Comparison of ENCODE assay signal across 1 fruit fly cellular context in genomic region chr3L:10822364-10823231, dm6.
TF ChIP-seq lines count a peak whose summit lies in the region.

No protein-coding gene starts in this region.

TF ChIP-seq in whole organism, embryonic, 481 proteins besides CTCF, POLR2A, EP300 and RAD21 (continued from another document and continues in another):
- TF ChIP-seq CG43689 (GFP tag; IDR thresholded peaks at IDR 0.05; lab: Robert Waterston, UW) (peak; percentile 37; the same call in 1 of the 2 replicates), so (GFP tag; IDR thresholded peaks at IDR 0.05; lab: Robert Waterston, UW) (0 out of 3 replicates have a peak, but pooled peaks have one; percentile 40), Stat92E (GFP tag; optimal IDR thresholded peaks at IDR 0.05; lab: Kevin White, UChicago) (no peak), Gug (GFP tag; IDR thresholded peaks at IDR 0.05; lab: Robert Waterston, UW) (peak; percentile 63), Dip3 (GFP tag; optimal IDR thresholded peaks at IDR 0.05; lab: Kevin White, UChicago) (peak; percentile 38), CG17912 (GFP tag; optimal IDR thresholded peaks at IDR 0.05; lab: Kevin White, UChicago) (no peak), sisA (GFP tag; IDR thresholded peaks at IDR 0.05; lab: Robert Waterston, UW) (peak; percentile 64), gsb-n (tag; optimal IDR thresholded peaks at IDR 0.05; lab: Kevin White, UChicago) (peak; percentile 48), CG30403 (GFP tag; optimal IDR thresholded peaks at IDR 0.05; lab: Kevin White, UChicago) (peak; percentile 67), Spps (tag; optimal IDR thresholded peaks at IDR 0.05; lab: Kevin White, UChicago) (peak; percentile 12), Hey (tag; optimal IDR thresholded peaks at IDR 0.05; lab: Kevin White, UChicago) (no peak), sd (tag; optimal IDR thresholded peaks at IDR 0.05; lab: Kevin White, UChicago) (peak; percentile 89), pfk (GFP tag; optimal IDR thresholded peaks at IDR 0.05; lab: Kevin White, UChicago) (no peak), CG9437 (GFP tag; optimal IDR thresholded peaks at IDR 0.05; lab: Kevin White, UChicago) (peak; percentile 46), dati (GFP tag; IDR thresholded peaks at IDR 0.05; lab: Robert Waterston, UW) (peak; percentile 18; the same call in 1 of the 2 replicates), Drgx (GFP tag; IDR thresholded peaks at IDR 0.05; lab: Robert Waterston, UW) (no peak), hb (GFP tag; IDR thresholded peaks at IDR 0.05; lab: Robert Waterston, UW; ENCODE audit: partially characterized antibody) (no peak), Hr39 (optimal IDR thresholded peaks at IDR 0.05; lab: Kevin White, UChicago) (no peak), HLH3B (GFP tag; IDR thresholded peaks at IDR 0.05; lab: Robert Waterston, UW) (peak; percentile 83), CG11456 (GFP tag; IDR thresholded peaks at IDR 0.05; lab: Robert Waterston, UW) (peak; percentile 74), NC2α (GFP tag; optimal IDR thresholded peaks at IDR 0.05; lab: Kevin White, UChicago) (no peak), mam (GFP tag; optimal IDR thresholded peaks at IDR 0.05; lab: Kevin White, UChicago) (peak; percentile 42), CG1832 (GFP tag; optimal IDR thresholded peaks at IDR 0.05; lab: Kevin White, UChicago) (no peak), mirr (GFP tag; optimal IDR thresholded peaks at IDR 0.05; lab: Kevin White, UChicago) (peak; percentile 59), ato (GFP tag; IDR thresholded peaks at IDR 0.05; lab: Robert Waterston, UW; ENCODE audit: partially characterized antibody) (no peak), CG14710 (tag; optimal IDR thresholded peaks at IDR 0.05; lab: Kevin White, UChicago) (peak; percentile 47), wdn (GFP tag; IDR thresholded peaks at IDR 0.05; lab: Robert Waterston, UW) (peak; percentile 62), Hr3 (GFP tag; optimal IDR thresholded peaks at IDR 0.05; lab: Kevin White, UChicago) (peak; percentile 60), Ssrp (tag; optimal IDR thresholded peaks at IDR 0.05; lab: Kevin White, UChicago) (peak; percentile 66), dmrt11E (tag; optimal IDR thresholded peaks at IDR 0.05; lab: Kevin White, UChicago) (peak; percentile 6), trem (tag; optimal IDR thresholded peaks at IDR 0.05; lab: Kevin White, UChicago) (peak; percentile 44), CG7987 (GFP tag; optimal IDR thresholded peaks at IDR 0.05; lab: Kevin White, UChicago) (no peak), az2 (GFP tag; optimal IDR thresholded peaks at IDR 0.05; lab: Kevin White, UChicago) (peak; percentile 67), sima (GFP tag; optimal IDR thresholded peaks at IDR 0.05; lab: Kevin White, UChicago) (peak; percentile 41), CG14014 (GFP tag; IDR thresholded peaks at IDR 0.05; lab: Robert Waterston, UW) (peak; percentile 75), ewg (GFP tag; optimal IDR thresholded peaks at IDR 0.05; lab: Kevin White, UChicago) (peak; percentile 45), disco-r (GFP tag; optimal IDR thresholded peaks at IDR 0.05; lab: Kevin White, UChicago) (peak; percentile 0), psq (GFP tag; optimal IDR thresholded peaks at IDR 0.05; lab: Kevin White, UChicago) (no peak), chn (GFP tag; optimal IDR thresholded peaks at IDR 0.05; lab: Kevin White, UChicago) (no peak), CG10654 (GFP tag; optimal IDR thresholded peaks at IDR 0.05; lab: Kevin White, UChicago) (peak; percentile 47), Bgb (GFP tag; IDR thresholded peaks at IDR 0.05; lab: Robert Waterston, UW; ENCODE audit: partially characterized antibody) (0 out of 2 replicates have a peak, but pooled peaks have one; percentile 15), slou (GFP tag; optimal IDR thresholded peaks at IDR 0.05; lab: Kevin White, UChicago) (peak; percentile 54), CG17359 (tag; optimal IDR thresholded peaks at IDR 0.05; lab: Kevin White, UChicago) (peak; percentile 82), CG17385 (GFP tag; optimal IDR thresholded peaks at IDR 0.05; lab: Kevin White, UChicago) (peak; percentile 66), CG9817 (tag; optimal IDR thresholded peaks at IDR 0.05; lab: Kevin White, UChicago) (peak; percentile 76), CG7556 (GFP tag; optimal IDR thresholded peaks at IDR 0.05; lab: Kevin White, UChicago) (peak; percentile 91), dmrt99B (tag; optimal IDR thresholded peaks at IDR 0.05; lab: Kevin White, UChicago) (peak; percentile 92), CG3995 (GFP tag; optimal IDR thresholded peaks at IDR 0.05; lab: Kevin White, UChicago) (no peak), CG6689 (GFP tag; IDR thresholded peaks at IDR 0.05; lab: Robert Waterston, UW) (peak; percentile 67), HLH54F (GFP tag; optimal IDR thresholded peaks at IDR 0.05; lab: Kevin White, UChicago) (peak; percentile 24), ssp (GFP tag; IDR thresholded peaks at IDR 0.05; lab: Robert Waterston, UW) (peak; percentile 64), HHEX (GFP tag; optimal IDR thresholded peaks at IDR 0.05; lab: Kevin White, UChicago) (peak; percentile 74), B-H1 (GFP tag; IDR thresholded peaks at IDR 0.05; lab: Robert Waterston, UW) (peak; percentile 70), sc (optimal IDR thresholded peaks at IDR 0.05; lab: Kevin White, UChicago) (no peak), sc (GFP tag; optimal IDR thresholded peaks at IDR 0.05; lab: Kevin White, UChicago) (peak; percentile 8), CG10209 (GFP tag; optimal IDR thresholded peaks at IDR 0.05; lab: Kevin White, UChicago) (peak; percentile 68), CG3726 (GFP tag; IDR thresholded peaks at IDR 0.05; lab: Robert Waterston, UW) (peak; percentile 56; the same call in 1 of the 3 replicates), CG12769 (tag; optimal IDR thresholded peaks at IDR 0.05; lab: Kevin White, UChicago) (peak; percentile 77), her (GFP tag; optimal IDR thresholded peaks at IDR 0.05; lab: Kevin White, UChicago) (no peak), CG13775 (GFP tag; optimal IDR thresholded peaks at IDR 0.05; lab: Kevin White, UChicago) (peak; percentile 40), CG5245 (GFP tag; optimal IDR thresholded peaks at IDR 0.05; lab: Kevin White, UChicago) (peak; percentile 23), salm (tag; optimal IDR thresholded peaks at IDR 0.05; lab: Kevin White, UChicago) (peak; percentile 48), CG9609 (GFP tag; optimal IDR thresholded peaks at IDR 0.05; lab: Kevin White, UChicago) (no peak), sr (GFP tag; IDR thresholded peaks at IDR 0.05; lab: Robert Waterston, UW) (0 out of 3 replicates have a peak, but pooled peaks have one; percentile 5), MESR4 (GFP tag; optimal IDR thresholded peaks at IDR 0.05; lab: Kevin White, UChicago) (no peak), Hsf (GFP tag; optimal IDR thresholded peaks at IDR 0.05; lab: Kevin White, UChicago) (peak; percentile 61), CG2116 (GFP tag; optimal IDR thresholded peaks at IDR 0.05; lab: Kevin White, UChicago) (peak; percentile 22), Mes4 (GFP tag; optimal IDR thresholded peaks at IDR 0.05; lab: Kevin White, UChicago) (no peak), CG2120 (GFP tag; optimal IDR thresholded peaks at IDR 0.05; lab: Kevin White, UChicago) (peak; percentile 86), Dad (GFP tag; optimal IDR thresholded peaks at IDR 0.05; lab: Kevin White, UChicago) (peak; percentile 40), phol (tag; optimal IDR thresholded peaks at IDR 0.05; lab: Kevin White, UChicago) (peak; percentile 78), ham (GFP tag; IDR thresholded peaks at IDR 0.05; lab: Robert Waterston, UW) (no peak), CG3838 (GFP tag; optimal IDR thresholded peaks at IDR 0.05; lab: Kevin White, UChicago) (no peak), al (GFP tag; IDR thresholded peaks at IDR 0.05; lab: Robert Waterston, UW) (peak; percentile 61), CG8478 (optimal IDR thresholded peaks at IDR 0.05; lab: Kevin White, UChicago) (no peak), CG16815 (GFP tag; optimal IDR thresholded peaks at IDR 0.05; lab: Kevin White, UChicago) (peak; percentile 40), CG11695 (GFP tag; IDR thresholded peaks at IDR 0.05; lab: Robert Waterston, UW) (peak; percentile 76; the same call in 2 of the 3 replicates), onecut (GFP tag; IDR thresholded peaks at IDR 0.05; lab: Robert Waterston, UW) (peak; percentile 68), CG6175 (GFP tag; IDR thresholded peaks at IDR 0.05; lab: Robert Waterston, UW) (no peak), abd-A (tag; optimal IDR thresholded peaks at IDR 0.05; lab: Kevin White, UChicago) (peak; percentile 93), slp2 (GFP tag; optimal IDR thresholded peaks at IDR 0.05; lab: Kevin White, UChicago) (peak; percentile 30), chm (GFP tag; IDR thresholded peaks at IDR 0.05; lab: Robert Waterston, UW) (peak; percentile 15; the same call in 1 of the 2 replicates), CG2678 (tag; optimal IDR thresholded peaks at IDR 0.05; lab: Kevin White, UChicago) (peak; percentile 91), toy (GFP tag; IDR thresholded peaks at IDR 0.05; lab: Robert Waterston, UW) (peak; percentile 50; the same call in 1 of the 2 replicates), shn (GFP tag; optimal IDR thresholded peaks at IDR 0.05; lab: Kevin White, UChicago) (no peak), CG10565 (GFP tag; optimal IDR thresholded peaks at IDR 0.05; lab: Kevin White, UChicago) (no peak), CG8290 (GFP tag; optimal IDR thresholded peaks at IDR 0.05; lab: Kevin White, UChicago) (no peak), CG8290 (tag; optimal IDR thresholded peaks at IDR 0.05; lab: Kevin White, UChicago) (peak in 1 of 2 experiments; percentile 20), D19A (tag; optimal IDR thresholded peaks at IDR 0.05; lab: Kevin White, UChicago) (peak; percentile 74), CrebB (tag; optimal IDR thresholded peaks at IDR 0.05; lab: Kevin White, UChicago) (peak; percentile 9), hth (optimal IDR thresholded peaks at IDR 0.05; lab: Kevin White, UChicago) (no peak), Optix (GFP tag; IDR thresholded peaks at IDR 0.05; lab: Robert Waterston, UW) (peak; percentile 15; the same call in 1 of the 3 replicates), CG17361 (GFP tag; IDR thresholded peaks at IDR 0.05; lab: Robert Waterston, UW) (peak; percentile 65), CG18011 (GFP tag; optimal IDR thresholded peaks at IDR 0.05; lab: Kevin White, UChicago) (peak; percentile 35), jigr1 (GFP tag; IDR thresholded peaks at IDR 0.05; lab: Robert Waterston, UW) (peak; percentile 51; the same call in 1 of the 3 replicates), prd (optimal IDR thresholded peaks at IDR 0.05; lab: Kevin White, UChicago) (no peak), prd (GFP tag; IDR thresholded peaks at IDR 0.05; lab: Robert Waterston, UW) (peak; percentile 68), CG4360 (GFP tag; IDR thresholded peaks at IDR 0.05; lab: Robert Waterston, UW) (no peak), CG5180 (GFP tag; optimal IDR thresholded peaks at IDR 0.05; lab: Kevin White, UChicago) (peak; percentile 51), Hr51 (GFP tag; optimal IDR thresholded peaks at IDR 0.05; lab: Kevin White, UChicago) (peak; percentile 45 to 82), lab (GFP tag; optimal IDR thresholded peaks at IDR 0.05; lab: Kevin White, UChicago) (peak; percentile 93), CG3407 (GFP tag; optimal IDR thresholded peaks at IDR 0.05; lab: Kevin White, UChicago) (peak; percentile 33), CG1233 (GFP tag; optimal IDR thresholded peaks at IDR 0.05; lab: Kevin White, UChicago) (peak; percentile 58), CG4424 (GFP tag; optimal IDR thresholded peaks at IDR 0.05; lab: Kevin White, UChicago) (peak; percentile 71), Sox102F (GFP tag; optimal IDR thresholded peaks at IDR 0.05; lab: Kevin White, UChicago) (peak; percentile 81), tap (tag; optimal IDR thresholded peaks at IDR 0.05; lab: Kevin White, UChicago) (peak; percentile 60), cg (GFP tag; optimal IDR thresholded peaks at IDR 0.05; lab: Kevin White, UChicago) (peak; percentile 25), CG13287 (GFP tag; IDR thresholded peaks at IDR 0.05; lab: Robert Waterston, UW; ENCODE audit: partially characterized antibody) (no peak), Dll (GFP tag; IDR thresholded peaks at IDR 0.05; lab: Robert Waterston, UW; ENCODE audit: partially characterized antibody) (no peak), Vsx1 (GFP tag; optimal IDR thresholded peaks at IDR 0.05; lab: Kevin White, UChicago) (peak; percentile 50), CG6254 (GFP tag; optimal IDR thresholded peaks at IDR 0.05; lab: Kevin White, UChicago) (peak; percentile 58), YL-1 (GFP tag; optimal IDR thresholded peaks at IDR 0.05; lab: Kevin White, UChicago) (no peak), Fer1 (GFP tag; optimal IDR thresholded peaks at IDR 0.05; lab: Kevin White, UChicago) (peak; percentile 92), sens-2 (GFP tag; IDR thresholded peaks at IDR 0.05; lab: Robert Waterston, UW) (no peak), jing (GFP tag; optimal IDR thresholded peaks at IDR 0.05; lab: Kevin White, UChicago) (peak; percentile 33), gsb (GFP tag; IDR thresholded peaks at IDR 0.05; lab: Robert Waterston, UW) (peak; percentile 35; the same call in 1 of the 2 replicates), CG4820 (GFP tag; optimal IDR thresholded peaks at IDR 0.05; lab: Kevin White, UChicago) (peak; percentile 49), CoRest (tag; optimal IDR thresholded peaks at IDR 0.05; lab: Kevin White, UChicago) (peak; percentile 77), lov (optimal IDR thresholded peaks at IDR 0.05; lab: Kevin White, UChicago) (no peak), lov (GFP tag; IDR thresholded peaks at IDR 0.05; lab: Robert Waterston, UW) (no peak), CG8359 (GFP tag; optimal IDR thresholded peaks at IDR 0.05; lab: Kevin White, UChicago; ENCODE audit: borderline replicate concordance) (peak; percentile 3), odd (GFP tag; optimal IDR thresholded peaks at IDR 0.05; lab: Kevin White, UChicago) (peak; percentile 52), CG11504 (tag; optimal IDR thresholded peaks at IDR 0.05; lab: Kevin White, UChicago) (peak; percentile 87), CG17568 (GFP tag; optimal IDR thresholded peaks at IDR 0.05; lab: Kevin White, UChicago) (peak; percentile 53), grau (tag; optimal IDR thresholded peaks at IDR 0.05; lab: Kevin White, UChicago) (peak; percentile 82), Chrac-16 (GFP tag; optimal IDR thresholded peaks at IDR 0.05; lab: Kevin White, UChicago) (peak; percentile 24), Awh (GFP tag; IDR thresholded peaks at IDR 0.05; lab: Robert Waterston, UW) (peak; percentile 64; the same call in 1 of the 2 replicates), CG10321 (GFP tag; IDR thresholded peaks at IDR 0.05; lab: Robert Waterston, UW) (0 out of 2 replicates have a peak, but pooled peaks have one; percentile 23), B-H2 (GFP tag; optimal IDR thresholded peaks at IDR 0.05; lab: Kevin White, UChicago) (peak; percentile 28), kah (GFP tag; optimal IDR thresholded peaks at IDR 0.05; lab: Kevin White, UChicago) (peak; percentile 32), insv (GFP tag; optimal IDR thresholded peaks at IDR 0.05; lab: Kevin White, UChicago) (no peak)
